Worm (Caenorhabditis elegans) whole organism, midembryonic: ENCODE results near the gene unc-104.
"Not testable (repeated sequence)": the region's sequence is repeated elsewhere in the genome, so short reads cannot be mapped to it uniquely, and the experiment has no call there.

Experiments
- T22C8.4 ChIP-seq: fragments of 200-800 bp; sonication (Bioruptor generic); IDR thresholded peaks from 2 replicates; pipeline ENCODE4 v1.3.6; 2022; ENCODE audit warnings: missing genetic modification characterization, missing compliant biosample characterization
- cog-1 ChIP-seq: sonication (generic microtip); optimal IDR thresholded peaks from 2 replicates; lab custom pipeline; 2016; ENCODE audit warnings: missing genetic modification characterization, missing compliant biosample characterization
- flt-1 ChIP-seq: fragments of 200-800 bp; sonication (Bioruptor generic); IDR thresholded peaks from 2 replicates; pipeline ENCODE4 v1.3.6; 2022; ENCODE audit warnings: missing genetic modification characterization, missing compliant biosample characterization
- klf-2 ChIP-seq: fragments of 200-800 bp; sonication (Bioruptor generic); conservative IDR thresholded peaks from 2 replicates; pipeline ENCODE4 v1.3.6; 2022; ENCODE audit warnings: missing genetic modification reagents, missing genetic modification characterization, missing compliant biosample characterization
- med-1 ChIP-seq: sonication (generic microtip); optimal IDR thresholded peaks from 2 replicates; lab custom pipeline; 2017; ENCODE audit warnings: missing genetic modification characterization, mild to moderate bottlenecking, missing compliant biosample characterization, antibody characterized with exemption, missing genetic modification reagents; ENCODE audit not compliant: insufficient read depth
- ref-1 ChIP-seq: fragments of 200-800 bp; sonication (Bioruptor generic); conservative IDR thresholded peaks from 2 replicates; pipeline ENCODE4 v1.3.6; 2022; ENCODE audit warnings: missing genetic modification reagents, missing genetic modification characterization, missing compliant biosample characterization
- tab-1 ChIP-seq: fragments of 200-800 bp; sonication (Bioruptor generic); IDR thresholded peaks from 2 replicates; pipeline ENCODE4 v1.3.6; 2022; ENCODE audit warnings: missing genetic modification characterization, missing compliant biosample characterization
- ztf-23 ChIP-seq: fragments of 200-800 bp; sonication (Bioruptor generic); IDR thresholded peaks from 2 replicates; pipeline ENCODE4 v1.3.6; 2022; ENCODE audit warnings: missing genetic modification reagents, missing genetic modification characterization, missing compliant biosample characterization
- ztf-29 ChIP-seq: fragments of 200-800 bp; sonication (Bioruptor generic); IDR thresholded peaks from 2 replicates; pipeline ENCODE4 v1.3.6; 2022; ENCODE audit warnings: missing genetic modification reagents, missing genetic modification characterization, missing compliant biosample characterization

unc-104 gene

DNA sequence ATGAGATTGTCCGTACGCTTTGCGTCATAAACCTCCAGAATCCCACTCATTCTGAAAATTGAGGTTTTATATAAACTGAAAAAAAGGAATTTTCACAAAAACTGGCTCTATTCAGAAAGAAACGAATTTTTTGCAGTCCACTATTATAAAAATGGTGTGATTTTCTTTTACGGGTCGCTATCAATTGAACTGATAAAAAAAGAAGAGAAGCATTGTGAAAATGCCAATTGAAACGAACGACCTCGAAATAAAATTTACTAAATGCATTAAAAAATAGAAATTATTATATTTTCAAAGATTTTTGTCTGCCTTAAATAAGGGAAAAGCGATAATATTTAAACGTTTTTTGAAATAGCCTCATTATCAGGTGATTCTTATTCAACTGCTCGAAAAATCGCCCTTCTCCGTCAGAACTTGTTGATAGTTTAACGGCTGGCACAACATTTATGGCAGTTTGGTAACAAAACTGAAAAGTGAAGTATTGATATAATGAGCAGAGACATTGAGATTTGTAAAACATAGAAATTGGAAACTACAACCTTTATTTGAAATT is 22.5 kb upstream of the unc-104 start, which contains the start of gene art-1:
Gene art-1 (minus strand): TSS at position 51 of the 553 bp plus-strand sequence.
- no peak for TF ChIP-seq cog-1 (tag; lab: Kevin White, UChicago)
- no peak for TF ChIP-seq med-1 (GFP tag; lab: Kevin White, UChicago)
- no peak for TF ChIP-seq ztf-23
- no peak for TF ChIP-seq flt-1 (GFP tag; lab: Robert Waterston, UW)
- TF ChIP-seq T22C8.4 (GFP tag; lab: Robert Waterston, UW) = no peak
- TF ChIP-seq ref-1 = no peak
- no peak for TF ChIP-seq ztf-29 (GFP tag; lab: Robert Waterston, UW)
- no peak for TF ChIP-seq klf-2 (GFP tag; lab: Robert Waterston, UW)
- no peak for TF ChIP-seq tab-1

DNA sequence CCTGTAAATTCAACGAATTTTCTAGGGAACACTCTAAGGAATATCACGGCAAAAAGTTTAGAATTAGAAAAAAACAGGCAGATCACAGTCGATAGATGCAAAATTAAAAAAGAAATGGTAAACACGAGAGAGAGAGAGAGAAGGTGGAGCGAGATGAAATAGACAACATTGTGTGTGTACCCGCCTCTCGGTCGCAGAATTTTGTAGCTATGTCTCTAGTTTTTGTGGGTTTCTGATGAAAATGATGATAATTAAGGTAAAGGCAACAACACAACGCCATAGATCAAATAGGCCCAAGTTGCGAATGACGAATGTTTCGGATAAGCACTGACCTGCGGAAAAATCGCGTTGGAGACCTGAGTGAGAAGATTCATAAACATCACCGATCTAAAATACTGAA is 21.3 kb upstream of the unc-104 start, which contains the start of gene sod-1:
Gene sod-1 (minus strand): TSS at position 387 of the 400 bp plus-strand sequence.
- no peak for TF ChIP-seq ztf-29 (GFP tag; lab: Robert Waterston, UW)
- TF ChIP-seq T22C8.4 (GFP tag; lab: Robert Waterston, UW) = no peak
- no peak for TF ChIP-seq cog-1 (tag; lab: Kevin White, UChicago)
- TF ChIP-seq med-1 (GFP tag; lab: Kevin White, UChicago) = no peak
- TF ChIP-seq flt-1 (GFP tag; lab: Robert Waterston, UW) = no peak
- no peak for TF ChIP-seq klf-2 (GFP tag; lab: Robert Waterston, UW)
- no peak for TF ChIP-seq ztf-23
- no peak for TF ChIP-seq ref-1
- TF ChIP-seq tab-1 = no peak

DNA sequence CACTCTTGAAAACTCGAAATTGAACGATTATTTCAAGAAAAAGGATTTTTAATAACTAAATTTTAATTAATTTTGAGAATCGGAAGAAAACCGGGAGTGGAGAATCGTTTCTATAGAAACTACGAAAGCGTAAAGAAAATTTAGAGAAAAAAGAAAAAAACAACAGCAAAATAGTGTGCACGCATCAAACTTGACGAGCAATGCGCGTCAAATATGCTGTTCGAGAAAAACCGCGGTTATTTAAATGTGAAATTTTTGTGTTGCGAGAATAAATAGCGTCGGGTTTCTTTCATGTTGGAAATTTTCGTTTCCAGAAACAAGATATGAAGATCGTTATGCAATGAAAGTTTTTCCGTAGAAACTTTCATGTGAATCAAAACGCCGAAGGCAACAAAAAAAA is 20.8 kb upstream of the unc-104 start:
- TF ChIP-seq ztf-29 (GFP tag; lab: Robert Waterston, UW) (no peak), tab-1 (no peak), flt-1 (GFP tag; lab: Robert Waterston, UW) (no peak), T22C8.4 (GFP tag; lab: Robert Waterston, UW) (no peak), cog-1 (tag; lab: Kevin White, UChicago) (no peak), ztf-23 (no peak), med-1 (GFP tag; lab: Kevin White, UChicago) (no peak), klf-2 (GFP tag; lab: Robert Waterston, UW) (no peak), ref-1 (no peak)

DNA sequence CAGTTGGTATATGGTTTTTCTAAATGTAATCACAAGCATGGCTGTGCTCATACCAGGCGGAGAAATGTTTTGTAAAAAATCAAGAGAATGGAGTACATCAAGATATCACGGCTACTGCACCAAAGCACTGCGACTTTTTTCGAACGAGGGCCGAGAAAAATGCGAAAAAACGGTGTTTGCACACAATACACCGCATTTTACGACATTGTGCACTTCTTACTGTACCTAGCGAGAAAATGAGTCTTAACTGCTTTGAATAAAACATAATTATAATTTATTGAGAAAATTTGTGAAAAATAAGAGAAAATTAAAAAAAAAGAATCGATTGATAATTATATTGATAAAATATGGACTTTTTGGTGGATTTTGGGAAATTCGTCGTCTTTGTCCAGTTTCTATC is 19.1 kb upstream of the unc-104 start:
- TF ChIP-seq ztf-29 (GFP tag; lab: Robert Waterston, UW) = no peak
- TF ChIP-seq T22C8.4 (GFP tag; lab: Robert Waterston, UW) = no peak
- no peak for TF ChIP-seq med-1 (GFP tag; lab: Kevin White, UChicago)
- TF ChIP-seq flt-1 (GFP tag; lab: Robert Waterston, UW) = no peak
- no peak for TF ChIP-seq ref-1
- TF ChIP-seq klf-2 (GFP tag; lab: Robert Waterston, UW) = no peak
- TF ChIP-seq tab-1 = no peak
- TF ChIP-seq ztf-23 = no peak
- TF ChIP-seq cog-1 (tag; lab: Kevin White, UChicago) = no peak

DNA sequence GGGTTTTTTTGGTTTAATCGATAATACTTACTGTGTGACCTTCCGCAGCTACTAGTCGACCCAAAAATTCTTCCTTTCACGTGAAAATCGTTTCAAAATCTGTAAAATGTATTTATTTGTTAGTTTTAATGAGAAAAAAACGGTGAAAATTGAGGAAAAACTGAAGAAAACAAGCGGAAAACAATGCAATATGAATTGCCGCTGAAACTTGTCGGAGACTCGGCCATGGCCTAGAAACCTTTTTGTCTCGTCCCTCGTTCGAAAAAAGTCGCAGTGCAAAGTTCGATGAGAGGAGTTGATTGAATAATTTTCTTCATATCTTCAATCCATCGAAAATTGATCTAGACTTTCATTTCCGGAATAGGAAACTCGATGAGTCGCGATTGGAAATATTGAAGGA is 17.1 kb upstream of the unc-104 start, which contains the start of gene C15F1.8:
Gene C15F1.8 (minus strand): TSS at position 101 of the 400 bp plus-strand sequence.
- not testable (repeated sequence) for TF ChIP-seq ztf-23; ztf-29 (GFP tag; lab: Robert Waterston, UW); ref-1

DNA sequence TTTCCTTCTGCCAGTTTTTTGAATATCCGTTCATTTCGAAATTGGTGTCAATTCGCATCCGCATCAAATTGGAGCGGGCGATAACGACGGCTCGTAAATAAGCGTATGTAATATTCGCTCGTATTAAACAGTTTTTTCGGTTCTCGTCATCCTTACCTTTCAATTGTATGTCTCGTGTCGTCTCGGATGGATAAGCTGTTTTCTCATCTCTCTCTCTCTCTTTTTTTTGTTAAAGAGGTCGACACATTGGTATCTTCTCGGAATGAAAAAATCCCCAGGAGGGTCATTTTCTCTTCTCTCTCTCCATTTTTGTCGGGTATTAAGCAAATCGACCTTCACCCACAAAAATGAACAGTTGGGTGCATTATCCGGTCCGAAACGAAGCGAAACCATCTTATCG is 15.9 kb upstream of the unc-104 start:
- TF ChIP-seq ztf-23 (no peak), cog-1 (tag; lab: Kevin White, UChicago) (no peak), flt-1 (GFP tag; lab: Robert Waterston, UW) (no peak), T22C8.4 (GFP tag; lab: Robert Waterston, UW) (no peak)

DNA sequence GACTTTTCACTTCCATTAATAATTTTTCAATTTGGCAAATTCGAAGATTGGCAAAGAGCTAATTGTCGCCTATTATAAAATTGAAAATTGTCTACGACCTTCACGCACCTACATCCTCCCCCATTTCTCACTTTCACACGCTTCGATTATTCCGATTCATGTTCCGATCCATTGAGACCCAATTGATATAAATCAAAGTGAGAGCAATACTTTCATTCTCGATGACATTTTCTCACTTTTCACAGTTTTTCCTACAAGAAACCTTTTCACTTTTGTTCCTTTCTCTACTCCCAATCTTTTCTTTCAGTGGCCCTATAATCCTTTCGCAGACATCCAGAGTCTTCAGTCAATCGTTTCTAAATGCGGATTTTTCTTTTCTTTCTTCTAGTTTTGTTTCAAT is 15.1 kb upstream of the unc-104 start, which contains the start of gene C15F1.2:
Gene C15F1.2 (plus strand): TSS at position 308 of the 400 bp plus-strand sequence.
- TF ChIP-seq klf-2 (GFP tag; lab: Robert Waterston, UW) (no peak), tab-1 (no peak), T22C8.4 (GFP tag; lab: Robert Waterston, UW) (no peak), ztf-23 (no peak), flt-1 (GFP tag; lab: Robert Waterston, UW) (no peak), cog-1 (tag; lab: Kevin White, UChicago) (no peak), med-1 (GFP tag; lab: Kevin White, UChicago) (no peak), ref-1 (no peak), ztf-29 (GFP tag; lab: Robert Waterston, UW) (no peak)

DNA sequence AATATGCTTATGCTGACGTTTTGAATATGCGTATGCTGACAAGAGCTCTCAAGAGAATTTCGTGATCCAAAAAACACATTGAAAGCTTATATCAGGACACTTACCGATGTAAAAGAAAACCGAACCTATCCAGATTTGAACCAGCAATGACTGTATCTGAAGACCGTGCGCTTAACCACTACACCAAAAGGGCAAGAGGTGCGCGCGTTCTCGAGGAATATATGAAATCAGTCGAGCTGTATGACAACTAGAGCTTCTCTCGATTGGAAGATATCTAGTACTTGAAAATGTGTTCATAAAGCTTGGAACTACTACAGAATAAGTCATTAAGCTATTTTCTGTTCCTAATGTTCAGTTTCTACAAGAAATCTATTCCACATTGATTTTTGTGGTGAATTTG is 11.8 kb upstream of the unc-104 start:
- TF ChIP-seq ztf-23 = peak; percentile 62; the same call in 1 of the 2 replicates
- peak; percentile 64; the same call in 1 of the 2 replicates for TF ChIP-seq flt-1 (GFP tag; lab: Robert Waterston, UW)
- peak; percentile 78; the same call in 1 of the 2 replicates for TF ChIP-seq tab-1

DNA sequence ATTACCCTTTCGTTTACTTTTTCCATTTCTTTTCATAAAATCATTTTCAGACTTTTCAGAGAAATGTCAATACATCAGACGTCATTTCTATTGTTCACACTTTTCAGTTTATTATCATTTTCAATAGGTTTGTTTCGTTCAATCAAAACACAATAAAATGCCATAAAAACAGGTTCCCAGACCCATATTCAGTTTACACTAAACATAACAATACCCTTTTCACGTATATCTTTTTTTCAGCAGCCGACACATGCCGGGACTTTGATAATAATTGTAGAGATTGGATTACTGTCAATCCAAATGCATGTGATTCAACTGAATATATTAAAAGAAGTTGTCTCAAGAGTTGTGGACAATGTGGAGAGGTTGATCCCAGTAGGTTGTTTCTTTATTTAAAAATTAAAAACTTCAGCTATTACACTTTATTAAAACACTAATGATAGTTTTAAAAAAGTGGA is 4.9 kb upstream of the unc-104 start, which contains the start of gene C15F1.1:
Gene C15F1.1 (plus strand): TSS at position 51 of the 458 bp plus-strand sequence.
- TF ChIP-seq T22C8.4 (GFP tag; lab: Robert Waterston, UW) = no peak
- TF ChIP-seq ztf-29 (GFP tag; lab: Robert Waterston, UW) = no peak
- TF ChIP-seq med-1 (GFP tag; lab: Kevin White, UChicago) = no peak
- no peak for TF ChIP-seq klf-2 (GFP tag; lab: Robert Waterston, UW)
- no peak for TF ChIP-seq ref-1
- no peak for TF ChIP-seq cog-1 (tag; lab: Kevin White, UChicago)
- no peak for TF ChIP-seq flt-1 (GFP tag; lab: Robert Waterston, UW)
- no peak for TF ChIP-seq tab-1
- no peak for TF ChIP-seq ztf-23

DNA sequence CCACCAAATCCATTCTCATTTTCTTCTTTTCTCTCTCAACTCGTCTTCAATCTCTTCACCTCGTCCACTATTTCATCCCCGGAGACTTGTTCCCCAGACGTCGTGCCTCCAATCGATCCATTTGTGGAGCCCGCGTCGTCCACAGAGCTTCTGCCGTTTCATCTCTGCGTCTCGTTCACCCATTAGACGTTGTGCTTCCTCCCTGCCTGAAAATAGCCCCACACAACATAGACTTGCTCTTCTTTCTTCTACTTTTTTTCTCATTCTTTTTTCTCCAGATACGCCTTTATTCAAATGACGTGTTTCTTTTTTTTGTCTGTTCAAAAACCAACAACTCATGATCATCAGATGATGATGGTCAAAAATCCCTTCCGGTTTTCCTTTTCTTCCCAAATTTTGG is 1.8 kb upstream of the unc-104 start:
- no peak for TF ChIP-seq ztf-29 (GFP tag; lab: Robert Waterston, UW)
- no peak for TF ChIP-seq T22C8.4 (GFP tag; lab: Robert Waterston, UW)
- TF ChIP-seq flt-1 (GFP tag; lab: Robert Waterston, UW) = no peak
- no peak for TF ChIP-seq ref-1
- no peak for TF ChIP-seq cog-1 (tag; lab: Kevin White, UChicago)
- TF ChIP-seq tab-1 = no peak
